Worm (Caenorhabditis elegans) whole organism, L3 larva: ENCODE results near the gene Y51B9A.7.

Source experiments
- R02D3.7 ChIP-seq: fragments of 150-350 bp; optimal IDR thresholded peaks from 2 replicates; lab custom pipeline; 2014; ENCODE audit warnings: missing biosample characterization, missing genetic modification characterization
- ZK546.5 ChIP-seq: sonication (generic microtip); optimal IDR thresholded peaks from 2 replicates; lab custom pipeline; 2017; ENCODE audit warnings: missing biosample characterization, missing genetic modification characterization
- ceh-16 ChIP-seq: sonication (generic microtip); optimal IDR thresholded peaks from 2 replicates; lab custom pipeline; 2017; ENCODE audit warnings: missing biosample characterization, missing genetic modification characterization
- ceh-28 ChIP-seq: fragments of 150-350 bp; optimal IDR thresholded peaks from 2 replicates; lab custom pipeline; 2014; ENCODE audit warnings: missing biosample characterization, missing genetic modification reagents, missing genetic modification characterization
- daf-12 ChIP-seq: fragments of 150-350 bp; optimal IDR thresholded peaks from 2 replicates; lab custom pipeline; 2014; ENCODE audit warnings: missing biosample characterization, missing genetic modification reagents, missing genetic modification characterization
- egl-27 ChIP-seq: sonication (generic microtip); optimal IDR thresholded peaks from 4 replicates; lab custom pipeline; 2017; ENCODE audit warnings: missing biosample characterization, missing genetic modification reagents, missing genetic modification characterization
- egl-5 ChIP-seq: fragments of 150-350 bp; optimal IDR thresholded peaks from 2 replicates; lab custom pipeline; 2017; ENCODE audit warnings: missing biosample characterization, missing genetic modification reagents, missing genetic modification characterization, inconsistent platforms
- elt-2 ChIP-seq: sonication (generic microtip); optimal IDR thresholded peaks from 2 replicates; lab custom pipeline; 2016; ENCODE audit warnings: missing genetic modification reagents, mild to moderate bottlenecking, missing genetic modification characterization, missing compliant biosample characterization
- fkh-10 ChIP-seq: sonication (generic microtip); optimal IDR thresholded peaks from 2 replicates; lab custom pipeline; 2017; ENCODE audit warnings: missing biosample characterization, missing genetic modification reagents, missing genetic modification characterization
- fkh-2 ChIP-seq: fragments of 150-350 bp; optimal IDR thresholded peaks from 2 replicates; lab custom pipeline; 2014; ENCODE audit warnings: missing biosample characterization, missing genetic modification reagents, missing genetic modification characterization
- hmg-11 ChIP-seq: sonication (generic microtip); optimal IDR thresholded peaks from 2 replicates; lab custom pipeline; 2016; ENCODE audit warnings: missing genetic modification characterization, missing compliant biosample characterization
- jun-1 ChIP-seq: fragments of 150-350 bp; optimal IDR thresholded peaks from 2 replicates; lab custom pipeline; 2014; ENCODE audit warnings: missing biosample characterization, missing genetic modification reagents, missing genetic modification characterization
- lin-15B ChIP-seq: fragments of 150-350 bp; optimal IDR thresholded peaks from 2 replicates; lab custom pipeline; 2014; ENCODE audit warnings: missing biosample characterization, missing genetic modification characterization
- lin-39 ChIP-seq: fragments of 150-350 bp; optimal IDR thresholded peaks from 2 replicates; lab custom pipeline; 2018; ENCODE audit warnings: missing biosample characterization, missing genetic modification reagents, missing genetic modification characterization
- mml-1 ChIP-seq: fragments of 150-350 bp; sonication (generic microtip); optimal IDR thresholded peaks from 3 replicates; lab custom pipeline; 2014; ENCODE audit warnings: missing biosample characterization, missing genetic modification characterization
- nfya-1 ChIP-seq: sonication (generic microtip); optimal IDR thresholded peaks from 2 replicates; lab custom pipeline; 2017; ENCODE audit warnings: missing genetic modification characterization, mild to moderate bottlenecking, missing compliant biosample characterization, antibody characterized with exemption, moderate library complexity; ENCODE audit not compliant: insufficient read depth
- nhr-11 ChIP-seq: fragments of 150-350 bp; optimal IDR thresholded peaks from 2 replicates; lab custom pipeline; 2014; ENCODE audit warnings: missing biosample characterization, missing genetic modification characterization
- nhr-12 ChIP-seq: fragments of 150-350 bp; optimal IDR thresholded peaks from 2 replicates; lab custom pipeline; 2014; ENCODE audit warnings: missing biosample characterization, missing genetic modification characterization
- nhr-23 ChIP-seq: fragments of 150-350 bp; optimal IDR thresholded peaks from 2 replicates; lab custom pipeline; 2014; ENCODE audit warnings: missing biosample characterization, missing genetic modification reagents, missing genetic modification characterization
- nhr-237 ChIP-seq: fragments of 150-350 bp; optimal IDR thresholded peaks from 2 replicates; lab custom pipeline; 2014; ENCODE audit warnings: missing biosample characterization, missing genetic modification characterization
- nhr-25 ChIP-seq: sonication (generic microtip); optimal IDR thresholded peaks from 2 replicates; lab custom pipeline; 2017; ENCODE audit warnings: missing biosample characterization, missing genetic modification characterization
- nhr-28 ChIP-seq: fragments of 150-350 bp; optimal IDR thresholded peaks from 2 replicates; lab custom pipeline; 2014; ENCODE audit warnings: missing biosample characterization, missing genetic modification characterization
- nhr-43 ChIP-seq: sonication (generic microtip); optimal IDR thresholded peaks from 2 replicates; lab custom pipeline; 2016; ENCODE audit warnings: mild to moderate bottlenecking, missing genetic modification characterization, missing compliant biosample characterization; ENCODE audit not compliant: poor library complexity, severe bottlenecking
- nhr-67 ChIP-seq: fragments of 150-350 bp; optimal IDR thresholded peaks from 2 replicates; lab custom pipeline; 2014; ENCODE audit warnings: missing biosample characterization, missing genetic modification characterization
- nhr-76 ChIP-seq: fragments of 150-350 bp; sonication (generic microtip); optimal IDR thresholded peaks from 5 replicates; lab custom pipeline; 2014; ENCODE audit warnings: missing biosample characterization, missing genetic modification characterization
- nhr-77 ChIP-seq: fragments of 150-350 bp; optimal IDR thresholded peaks from 2 replicates; lab custom pipeline; 2014; ENCODE audit warnings: missing biosample characterization, missing genetic modification characterization
- pha-4 ChIP-seq: fragments of 150-350 bp; optimal IDR thresholded peaks from 2 replicates; lab custom pipeline; 2014; ENCODE audit warnings: missing biosample characterization, missing genetic modification reagents, missing genetic modification characterization
- pqm-1 ChIP-seq: fragments of 150-350 bp; optimal IDR thresholded peaks from 2 replicates; lab custom pipeline; 2017; ENCODE audit warnings: missing biosample characterization, missing genetic modification characterization, inconsistent platforms
- skn-1 ChIP-seq: fragments of 150-350 bp; optimal IDR thresholded peaks from 2 replicates; lab custom pipeline; 2014; ENCODE audit warnings: missing biosample characterization, missing genetic modification characterization
- snpc-4 ChIP-seq: fragments of 150-350 bp; optimal IDR thresholded peaks from 2 replicates; lab custom pipeline; 2014; ENCODE audit warnings: missing biosample characterization, missing genetic modification characterization
- tbx-2 ChIP-seq: sonication (generic microtip); optimal IDR thresholded peaks from 2 replicates; lab custom pipeline; 2016; ENCODE audit warnings: mild to moderate bottlenecking, missing genetic modification characterization, missing compliant biosample characterization
- unc-39 ChIP-seq: sonication (generic microtip); optimal IDR thresholded peaks from 4 replicates; lab custom pipeline; 2017; ENCODE audit warnings: missing biosample characterization, missing genetic modification characterization
- ztf-4 ChIP-seq: fragments of 150-350 bp; optimal IDR thresholded peaks from 2 replicates; lab custom pipeline; 2014; ENCODE audit warnings: missing biosample characterization, missing genetic modification characterization

Y51B9A.7 gene

DNA sequence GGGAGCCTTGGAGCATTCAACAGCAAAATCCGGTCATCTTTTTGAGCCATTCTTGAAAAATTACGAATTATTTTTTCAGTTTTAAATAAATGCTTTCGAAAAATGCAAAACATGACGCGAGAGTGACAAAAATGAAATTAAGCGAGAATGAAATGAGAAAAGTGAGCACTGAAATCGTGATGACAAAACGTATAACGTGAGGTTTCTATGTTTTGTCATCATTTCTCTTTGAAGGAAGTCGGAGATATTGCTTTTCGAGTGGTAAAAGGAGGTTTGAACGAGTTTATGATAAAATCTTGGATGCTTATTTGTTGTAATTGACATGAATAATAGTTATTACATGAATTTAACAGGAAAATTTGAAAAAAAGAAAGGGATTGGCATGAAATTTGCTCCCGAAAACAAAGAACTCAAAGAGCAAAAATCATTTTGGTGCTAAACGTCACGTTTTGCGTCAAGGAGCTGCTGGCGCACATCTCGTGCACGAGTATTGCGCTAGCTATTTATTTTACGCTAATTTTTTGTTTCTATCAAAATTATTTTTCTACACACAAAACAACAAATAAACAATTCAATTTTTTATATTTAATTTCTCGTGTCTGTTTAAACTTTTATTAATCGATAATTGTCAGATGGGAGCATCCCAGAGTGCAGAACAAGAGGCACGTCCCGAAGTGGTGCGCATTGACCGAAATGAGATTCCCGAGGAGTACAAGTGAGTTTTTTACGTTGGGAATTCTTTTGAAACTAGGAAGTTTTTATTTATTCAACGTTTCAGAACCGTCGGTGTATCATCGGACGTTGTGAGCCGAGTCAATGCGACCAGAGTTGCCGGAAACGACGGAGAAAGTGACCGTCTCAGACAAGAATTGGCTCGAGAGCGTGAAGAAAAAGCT is 16.8 kb downstream of the Y51B9A.7 start, which contains the start of the genes gss-1 and chch-3:
gss-1 (minus strand) TSS at position 51 of the 896 bp plus-strand sequence.
chch-3 (plus strand) TSS at position 633 of the 896 bp plus-strand sequence.
- TF ChIP-seq pha-4 (tag; lab: Kevin White, UChicago), result peak; percentile 75
- TF ChIP-seq snpc-4 (tag; lab: Kevin White, UChicago), result peak; percentile 64
- TF ChIP-seq fkh-2 (tag; lab: Kevin White, UChicago), result no peak
- no peak for TF ChIP-seq nfya-1 (tag; lab: Kevin White, UChicago)
- TF ChIP-seq ceh-16 (tag; lab: Kevin White, UChicago), result no peak
- TF ChIP-seq nhr-43 (tag; lab: Kevin White, UChicago), result peak; percentile 40
- no peak for TF ChIP-seq nhr-76
- TF ChIP-seq pqm-1 (tag; lab: Kevin White, UChicago), result peak; percentile 0
- TF ChIP-seq nhr-12 (tag; lab: Kevin White, UChicago), result no peak
- TF ChIP-seq lin-39 (tag; lab: Kevin White, UChicago), result peak; percentile 55
- peak; percentile 55 for TF ChIP-seq lin-15B (tag; lab: Kevin White, UChicago)
- TF ChIP-seq elt-2, result peak; percentile 54
- TF ChIP-seq nhr-77 (tag; lab: Kevin White, UChicago), result no peak
- no peak for TF ChIP-seq egl-5 (tag; lab: Kevin White, UChicago)
- no peak for TF ChIP-seq unc-39 (tag; lab: Kevin White, UChicago)
- no peak for TF ChIP-seq fkh-10 (GFP tag; lab: Kevin White, UChicago)
- TF ChIP-seq nhr-23 (tag; lab: Kevin White, UChicago), result peak; percentile 32

DNA sequence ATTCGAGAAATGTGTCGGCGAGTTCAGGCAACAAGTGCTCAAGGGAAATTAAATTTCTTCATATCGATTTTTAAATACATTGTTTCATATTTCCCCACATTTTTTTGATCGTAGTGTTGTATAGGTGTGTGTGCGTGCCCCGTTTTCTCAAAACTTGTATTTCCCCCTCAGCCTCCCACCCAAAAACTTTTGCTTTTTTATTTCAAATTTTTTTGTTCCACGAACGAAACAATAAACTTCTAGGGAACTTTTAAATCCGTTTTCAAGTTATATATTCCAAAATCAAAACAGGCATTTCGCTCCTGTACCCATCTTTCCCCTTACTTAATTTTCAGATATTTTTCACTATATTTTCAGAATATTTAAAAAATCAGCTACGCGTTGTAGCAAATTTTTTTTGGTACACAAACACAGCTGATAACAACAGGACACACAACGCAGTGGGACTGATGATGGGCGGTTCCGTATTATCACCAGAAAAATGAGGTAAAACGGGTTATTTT is 18.3 kb downstream of the Y51B9A.7 start, which contains the start of the genes M176.4 and M176.16:
M176.4 (plus strand) TSS at position 301 of the 503 bp plus-strand sequence.
M176.16 (plus strand) TSS at position 453 of the 503 bp plus-strand sequence.
- TF ChIP-seq elt-2 (peak; percentile 38), nhr-11 (tag; lab: Kevin White, UChicago) (no peak), egl-27 (tag; lab: Kevin White, UChicago) (no peak)

DNA sequence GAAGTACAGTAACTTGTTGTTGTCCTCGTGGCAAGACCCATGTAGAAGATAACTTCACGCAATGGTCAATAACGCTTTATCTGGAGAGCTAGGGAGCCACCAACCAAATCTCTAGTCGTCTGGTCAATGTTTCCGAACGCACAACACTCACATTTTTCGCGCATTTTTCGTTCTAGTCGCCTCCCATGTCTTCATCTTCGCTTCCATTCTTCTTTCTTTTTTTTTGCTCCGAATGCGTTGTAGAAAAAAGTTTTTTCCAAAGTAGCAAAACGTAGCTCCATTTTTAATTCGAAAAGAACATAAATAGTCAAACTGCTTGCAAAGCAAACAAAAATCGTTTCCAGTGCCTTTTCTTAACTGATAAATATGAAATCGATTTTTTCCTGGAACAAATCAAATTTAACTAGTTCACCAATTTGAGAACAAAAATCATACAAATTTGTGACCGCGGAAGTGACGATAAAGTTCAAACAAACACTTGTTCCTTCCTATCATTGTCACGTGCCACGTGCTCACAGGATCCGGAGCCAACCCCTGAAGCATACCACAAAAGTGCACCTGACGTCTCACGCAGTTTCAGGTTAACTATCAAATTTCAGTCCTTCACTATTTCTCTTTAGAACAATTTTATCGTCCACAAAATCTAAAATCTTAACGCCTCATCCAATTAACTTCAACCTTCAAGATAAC is 19.1 kb downstream of the Y51B9A.7 start:
- TF ChIP-seq pha-4 (tag; lab: Kevin White, UChicago) (peak; percentile 13), ztf-4 (no peak), elt-2 (peak; percentile 39), jun-1 (tag; lab: Kevin White, UChicago) (peak; percentile 26), snpc-4 (tag; lab: Kevin White, UChicago) (no peak), pqm-1 (tag; lab: Kevin White, UChicago) (peak; percentile 55)

DNA sequence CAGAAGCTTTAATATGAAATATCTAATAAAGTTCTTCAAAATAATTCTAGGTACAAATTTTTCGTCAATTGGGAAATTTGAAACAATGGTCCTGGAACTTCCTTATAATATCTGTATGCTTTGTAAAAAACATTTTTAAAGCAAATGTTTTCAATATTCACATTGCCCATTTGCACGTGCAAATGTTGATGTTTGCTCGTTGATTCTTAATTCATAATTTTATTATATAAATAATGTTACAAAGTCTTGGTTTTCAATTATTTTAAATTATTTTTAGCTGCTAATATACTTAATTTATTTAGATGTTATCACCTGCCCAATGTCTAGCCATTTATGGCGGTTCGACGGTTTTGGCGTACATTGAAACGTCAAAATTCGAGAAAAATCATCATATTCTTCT is 22.1 kb downstream of the Y51B9A.7 start, which contains the start of gene M176.11:
M176.11 (plus strand) TSS at position 301 of the 400 bp plus-strand sequence.
- TF ChIP-seq daf-12 (no peak), mml-1 (tag; lab: Kevin White, UChicago) (no peak), nhr-67 (no peak), nhr-43 (tag; lab: Kevin White, UChicago) (no peak), nhr-237 (tag; lab: Kevin White, UChicago) (no peak), nhr-11 (tag; lab: Kevin White, UChicago) (no peak), nhr-28 (no peak), nhr-76 (no peak), skn-1 (no peak), ZK546.5 (no peak), jun-1 (tag; lab: Kevin White, UChicago) (no peak), pqm-1 (tag; lab: Kevin White, UChicago) (no peak), tbx-2 (tag; lab: Kevin White, UChicago) (no peak), nhr-25 (tag; lab: Kevin White, UChicago) (no peak), R02D3.7 (tag; lab: Kevin White, UChicago) (no peak), lin-39 (tag; lab: Kevin White, UChicago) (no peak), fkh-2 (tag; lab: Kevin White, UChicago) (no peak), pha-4 (tag; lab: Kevin White, UChicago) (no peak), hmg-11 (tag; lab: Kevin White, UChicago) (no peak), ceh-28 (tag; lab: Kevin White, UChicago) (no peak)
